Worm (Caenorhabditis elegans) whole organism, late embryonic: ENCODE results near the gene nhx-2.

Experiments used
- C08G9.2 ChIP-seq: sonication (generic microtip); optimal IDR thresholded peaks from 2 replicates; lab custom pipeline; 2016; ENCODE audit warnings: mild to moderate bottlenecking, missing genetic modification characterization, moderate library complexity, missing compliant biosample characterization
- C38D4.7 ChIP-seq: fragments of 200-800 bp; sonication (Bioruptor generic); optimal IDR thresholded peaks from 2 replicates; lab custom pipeline; 2018; ENCODE audit warnings: mild to moderate bottlenecking, missing genetic modification characterization, moderate library complexity, missing compliant biosample characterization
- F13H6.1 ChIP-seq: sonication (generic microtip); optimal IDR thresholded peaks from 2 replicates; lab custom pipeline; 2016; ENCODE audit warnings: missing genetic modification characterization, missing compliant biosample characterization
- K02D7.2 ChIP-seq: sonication (generic microtip); optimal IDR thresholded peaks from 2 replicates; lab custom pipeline; 2017; ENCODE audit warnings: mild to moderate bottlenecking, missing genetic modification characterization, missing compliant biosample characterization
- ceh-14 ChIP-seq: sonication (generic microtip); optimal IDR thresholded peaks from 2 replicates; lab custom pipeline; 2016; ENCODE audit warnings: missing genotype, missing genetic modification characterization, missing compliant biosample characterization
- ceh-18 ChIP-seq: sonication (generic microtip); optimal IDR thresholded peaks from 2 replicates; lab custom pipeline; 2016; ENCODE audit warnings: missing genetic modification characterization, missing compliant biosample characterization
- ceh-19 ChIP-seq: fragments of 200-800 bp; sonication (Bioruptor generic); optimal IDR thresholded peaks from 2 replicates; lab custom pipeline; 2018; ENCODE audit warnings: mild to moderate bottlenecking, missing genetic modification characterization, missing compliant biosample characterization
- ceh-2 ChIP-seq: sonication (generic microtip); optimal IDR thresholded peaks from 2 replicates; lab custom pipeline; 2016; ENCODE audit warnings: missing genotype, missing genetic modification characterization, missing compliant biosample characterization
- ceh-22 ChIP-seq: sonication (generic microtip); optimal IDR thresholded peaks from 2 replicates; lab custom pipeline; 2017; ENCODE audit warnings: missing biosample characterization, missing genetic modification characterization
- ceh-31 ChIP-seq: sonication (generic microtip); optimal IDR thresholded peaks from 2 replicates; lab custom pipeline; 2016; ENCODE audit warnings: missing genetic modification characterization, missing compliant biosample characterization
- ceh-34 ChIP-seq: sonication (generic microtip); optimal IDR thresholded peaks from 2 replicates; lab custom pipeline; 2016; ENCODE audit warnings: mild to moderate bottlenecking, missing genetic modification characterization, missing compliant biosample characterization
- ceh-45 ChIP-seq: fragments of 200-800 bp; sonication (Bioruptor generic); IDR thresholded peaks from 2 replicates; pipeline ENCODE4 v1.3.6; 2022; ENCODE audit warnings: missing genetic modification reagents, missing genetic modification characterization, missing compliant biosample characterization
- dve-1 ChIP-seq: sonication (generic microtip); optimal IDR thresholded peaks from 2 replicates; lab custom pipeline; 2017; ENCODE audit warnings: antibody characterized with exemption, mild to moderate bottlenecking, missing genetic modification characterization, missing compliant biosample characterization
- elt-2 ChIP-seq: sonication (generic microtip); optimal IDR thresholded peaks from 2 replicates; lab custom pipeline; 2016; ENCODE audit warnings: missing genetic modification reagents, missing genetic modification characterization, missing compliant biosample characterization
- elt-4 ChIP-seq: sonication (generic microtip); optimal IDR thresholded peaks from 2 replicates; lab custom pipeline; 2016; ENCODE audit warnings: missing genetic modification characterization, missing compliant biosample characterization
- ets-4 ChIP-seq: sonication (generic microtip); optimal IDR thresholded peaks from 2 replicates; lab custom pipeline; 2016; ENCODE audit warnings: missing genetic modification characterization, missing compliant biosample characterization
- fkh-10 ChIP-seq: fragments of 150-350 bp; optimal IDR thresholded peaks from 2 replicates; lab custom pipeline; 2014; ENCODE audit warnings: missing biosample characterization, missing genetic modification reagents, missing genetic modification characterization
- hlh-30 ChIP-seq: sonication (generic microtip); optimal IDR thresholded peaks from 2 replicates; lab custom pipeline; 2017; ENCODE audit warnings: antibody characterized with exemption, missing genetic modification characterization, missing compliant biosample characterization; ENCODE audit not compliant: insufficient read depth
- hlh-6 ChIP-seq: sonication (generic microtip); optimal IDR thresholded peaks from 2 replicates; lab custom pipeline; 2016; ENCODE audit warnings: missing genotype, missing genetic modification characterization, missing compliant biosample characterization
- hlh-8 ChIP-seq: sonication (generic microtip); optimal IDR thresholded peaks from 2 replicates; lab custom pipeline; 2016; ENCODE audit warnings: missing genotype, missing genetic modification characterization, missing compliant biosample characterization
- mec-3 ChIP-seq: sonication (generic microtip); optimal IDR thresholded peaks from 2 replicates; lab custom pipeline; 2016; ENCODE audit warnings: borderline replicate concordance, missing genetic modification characterization, missing compliant biosample characterization
- npax-4 ChIP-seq: sonication (generic microtip); optimal IDR thresholded peaks from 2 replicates; lab custom pipeline; 2016; ENCODE audit warnings: missing genetic modification characterization, missing compliant biosample characterization
- pag-3 ChIP-seq: sonication (generic microtip); optimal IDR thresholded peaks from 2 replicates; lab custom pipeline; 2016; ENCODE audit warnings: missing compliant biosample characterization, missing genetic modification characterization, borderline replicate concordance
- pat-9 ChIP-seq: fragments of 200-800 bp; sonication (Bioruptor generic); optimal IDR thresholded peaks from 2 replicates; lab custom pipeline; 2018; ENCODE audit warnings: mild to moderate bottlenecking, missing genetic modification characterization, moderate library complexity, missing compliant biosample characterization
- pax-1 ChIP-seq: fragments of 150-350 bp; optimal IDR thresholded peaks from 2 replicates; lab custom pipeline; 2014; ENCODE audit warnings: missing biosample characterization, missing genetic modification characterization
- pha-2 ChIP-seq: sonication (generic microtip); optimal IDR thresholded peaks from 2 replicates; lab custom pipeline; 2017; ENCODE audit warnings: mild to moderate bottlenecking, missing genetic modification characterization, missing compliant biosample characterization
- pha-4 ChIP-seq: fragments of 150-350 bp; optimal IDR thresholded peaks from 2 replicates; lab custom pipeline; 2018; ENCODE audit warnings: missing biosample characterization, missing genetic modification reagents, missing genetic modification characterization
- ref-2 ChIP-seq: sonication (generic microtip); optimal IDR thresholded peaks from 2 replicates; lab custom pipeline; 2016; ENCODE audit warnings: missing genetic modification characterization, missing compliant biosample characterization
- rnt-1 ChIP-seq: sonication (generic microtip); optimal IDR thresholded peaks from 2 replicates; lab custom pipeline; 2016; ENCODE audit warnings: missing genetic modification characterization, missing compliant biosample characterization
- sox-2 ChIP-seq: fragments of 200-800 bp; sonication (Bioruptor generic); IDR thresholded peaks from 2 replicates; pipeline ENCODE4 v1.3.6; 2022; ENCODE audit warnings: missing genetic modification reagents, missing genetic modification characterization, missing compliant biosample characterization
- sox-4 ChIP-seq: sonication (generic microtip); optimal IDR thresholded peaks from 2 replicates; lab custom pipeline; 2017; ENCODE audit warnings: mild to moderate bottlenecking, missing genetic modification characterization, inconsistent platforms, missing compliant biosample characterization
- syd-9 ChIP-seq: sonication (generic microtip); optimal IDR thresholded peaks from 2 replicates; lab custom pipeline; 2016; ENCODE audit warnings: mild to moderate bottlenecking, missing genetic modification characterization, moderate library complexity, missing compliant biosample characterization
- unc-42 ChIP-seq: sonication (generic microtip); optimal IDR thresholded peaks from 2 replicates; lab custom pipeline; 2016; ENCODE audit warnings: missing genotype, missing genetic modification characterization, missing compliant biosample characterization
- zip-5 ChIP-seq: sonication (generic microtip); optimal IDR thresholded peaks from 2 replicates; lab custom pipeline; 2016; ENCODE audit warnings: missing genetic modification characterization, missing compliant biosample characterization

The nhx-2 gene

DNA sequence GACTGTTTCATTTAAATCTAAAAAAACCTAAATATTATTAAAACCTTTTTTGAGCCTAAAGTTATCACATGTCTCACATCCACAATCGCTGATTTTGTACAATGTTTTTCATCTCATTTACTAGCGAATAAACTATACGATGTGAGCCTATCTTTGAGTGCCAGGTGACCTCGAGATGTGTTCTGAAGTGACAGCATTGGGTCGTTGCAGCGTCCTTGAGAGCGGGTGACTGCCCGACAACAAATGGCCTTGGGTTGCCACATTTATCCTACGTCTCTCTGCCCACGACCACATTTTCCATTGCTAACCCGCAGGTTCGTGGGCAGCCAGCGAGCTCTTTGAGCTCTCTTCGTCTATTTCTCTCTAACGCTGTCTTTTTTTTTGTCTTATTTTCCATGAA is 26.8 kb downstream of the nhx-2 start, which contains the start of gene lir-2:
lir-2 (plus strand) TSS at position 301 of the 400 bp plus-strand sequence.
- TF ChIP-seq sox-4 (no peak), syd-9 (tag; lab: Kevin White, UChicago) (no peak), hlh-30 (tag; lab: Kevin White, UChicago) (no peak), fkh-10 (GFP tag; lab: Kevin White, UChicago) (no peak), zip-5 (tag; lab: Kevin White, UChicago) (no peak), ceh-22 (tag; lab: Kevin White, UChicago) (no peak), ceh-2 (tag; lab: Kevin White, UChicago) (no peak), pha-2 (tag; lab: Kevin White, UChicago) (no peak), sox-2 (GFP tag; lab: Robert Waterston, UW) (no peak), pag-3 (tag; lab: Kevin White, UChicago) (no peak)
- TF ChIP-seq, all 69 proteins: peak for 0

DNA sequence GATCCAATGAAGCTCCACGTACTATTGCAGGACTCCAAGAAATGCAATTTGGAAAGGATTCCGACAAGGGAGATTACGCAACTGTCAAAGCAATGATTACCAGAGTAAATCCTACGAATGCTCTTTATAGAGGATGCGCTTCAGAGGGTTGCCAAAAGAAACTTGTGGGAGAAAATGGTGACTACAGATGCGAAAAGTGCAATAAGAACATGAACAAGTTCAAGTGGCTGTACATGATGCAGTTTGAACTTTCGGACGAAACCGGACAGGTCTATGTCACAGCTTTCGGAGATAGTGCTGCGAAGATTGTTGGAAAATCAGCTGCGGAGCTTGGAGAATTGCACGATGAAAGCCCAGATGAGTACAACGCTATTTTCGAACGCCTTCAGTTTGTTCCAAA is 27.4 kb downstream of the nhx-2 start:
- TF ChIP-seq mec-3 (tag; lab: Kevin White, UChicago) (no peak), ceh-31 (tag; lab: Kevin White, UChicago) (no peak), elt-4 (tag; lab: Kevin White, UChicago) (no peak), K02D7.2 (tag; lab: Kevin White, UChicago) (no peak), rnt-1 (no peak), C38D4.7 (GFP tag; lab: Kevin White, UChicago) (no peak), ceh-34 (tag; lab: Kevin White, UChicago) (no peak), pax-1 (no peak), pat-9 (tag; lab: Kevin White, UChicago) (no peak), pha-4 (no peak), npax-4 (no peak), pag-3 (tag; lab: Kevin White, UChicago) (no peak), F13H6.1 (tag; lab: Kevin White, UChicago) (no peak), ceh-19 (GFP tag; lab: Kevin White, UChicago) (no peak), hlh-30 (tag; lab: Kevin White, UChicago) (no peak)

ce11 chrII:7663704-7664660 is 29.8 kb downstream of the nhx-2 start, which contains the start of the genes F18A1.7 and rpa-1:
Gene F18A1.7, minus strand, starts transcription at chrII:7663754.
Gene rpa-1, plus strand, starts transcription at chrII:7664582.
- no peak for TF ChIP-seq hlh-6 (tag; lab: Kevin White, UChicago)
- no peak for TF ChIP-seq F13H6.1 (tag; lab: Kevin White, UChicago)
- no peak for TF ChIP-seq C08G9.2 (tag; lab: Kevin White, UChicago)
- no peak for TF ChIP-seq ceh-18 (tag; lab: Kevin White, UChicago)
- no peak for TF ChIP-seq dve-1 (tag; lab: Kevin White, UChicago)
- no peak for TF ChIP-seq sox-4
- no peak for TF ChIP-seq unc-42
- no peak for TF ChIP-seq elt-4 (tag; lab: Kevin White, UChicago)
- TF ChIP-seq ceh-19 (GFP tag; lab: Kevin White, UChicago) = no peak
- TF ChIP-seq ets-4 (tag; lab: Kevin White, UChicago) = no peak
- no peak for TF ChIP-seq hlh-30 (tag; lab: Kevin White, UChicago)
- no peak for TF ChIP-seq ref-2
- no peak for TF ChIP-seq rnt-1
- no peak for TF ChIP-seq ceh-45 (GFP tag; lab: Robert Waterston, UW)
- TF ChIP-seq ceh-14 (tag; lab: Kevin White, UChicago) = no peak
- TF ChIP-seq hlh-8 = no peak
- no peak for TF ChIP-seq syd-9 (tag; lab: Kevin White, UChicago)
- no peak for TF ChIP-seq fkh-10 (GFP tag; lab: Kevin White, UChicago)
- TF ChIP-seq elt-2 (tag; lab: Kevin White, UChicago) = no peak
